Fruit fly (Drosophila melanogaster) whole organism, embryonic: ENCODE measurements around the gene cdi.
A peak's percentile ranks its signal among the peaks of the same experiment; 100 is the strongest.

Source experiments
- ATbp ChIP-seq: fragments of 200-800 bp; sonication (Bioruptor generic); optimal IDR thresholded peaks from 2 replicates; lab custom pipeline; 2017; ENCODE audit warnings: missing biosample characterization, mild to moderate bottlenecking, missing genetic modification characterization, missing genetic modification reagents
- Abd-B ChIP-seq: fragments of 200-800 bp; sonication (Bioruptor generic); optimal IDR thresholded peaks from 2 replicates; lab custom pipeline; 2018; ENCODE audit warnings: missing biosample characterization, mild to moderate bottlenecking, missing genetic modification characterization, moderate library complexity
- Ada2b ChIP-seq: fragments of 200-800 bp; sonication (Bioruptor generic); IDR thresholded peaks from 2 replicates; pipeline ENCODE4 v1.3.6; 2022; ENCODE audit warnings: missing biosample characterization, missing genetic modification characterization
- BEAF-32 ChIP-seq: fragments of 200-800 bp; sonication (Bioruptor generic); optimal IDR thresholded peaks from 3 replicates; lab custom pipeline; 2017; ENCODE audit warnings: missing biosample characterization, missing genetic modification characterization, mild to moderate bottlenecking, moderate library complexity, missing genetic modification reagents
- CG10543 ChIP-seq: fragments of 200-800 bp; sonication (Bioruptor generic); optimal IDR thresholded peaks from 3 replicates; lab custom pipeline; 2017; ENCODE audit warnings: missing biosample characterization, mild to moderate bottlenecking, missing genetic modification characterization, moderate library complexity
- CG11723 ChIP-seq: fragments of 200-800 bp; sonication (Bioruptor generic); optimal IDR thresholded peaks from 2 replicates; lab custom pipeline; 2017; ENCODE audit warnings: missing biosample characterization, mild to moderate bottlenecking, missing genetic modification characterization
- CG12744 ChIP-seq: fragments of 200-800 bp; sonication (Bioruptor generic); optimal IDR thresholded peaks from 2 replicates; lab custom pipeline; 2016; ENCODE audit warnings: missing biosample characterization, missing genetic modification characterization
- CG12942 ChIP-seq: fragments of 200-800 bp; sonication (Bioruptor generic); optimal IDR thresholded peaks from 3 replicates; lab custom pipeline; 2016; ENCODE audit warnings: missing biosample characterization, missing genetic modification characterization
- CG13424 ChIP-seq: fragments of 200-800 bp; sonication (Bioruptor generic); optimal IDR thresholded peaks from 2 replicates; lab custom pipeline; 2019; ENCODE audit warnings: missing biosample characterization, mild to moderate bottlenecking, missing genetic modification characterization, moderate library complexity
- CG15696 ChIP-seq: fragments of 200-800 bp; sonication (Bioruptor generic); optimal IDR thresholded peaks from 2 replicates; lab custom pipeline; 2019; ENCODE audit warnings: missing biosample characterization, mild to moderate bottlenecking, missing genetic modification characterization, moderate library complexity
- CG17568 ChIP-seq: fragments of 200-800 bp; sonication (Bioruptor generic); optimal IDR thresholded peaks from 2 replicates; lab custom pipeline; 2018; ENCODE audit warnings: missing biosample characterization, mild to moderate bottlenecking, missing genetic modification characterization, moderate library complexity
- CG2202 ChIP-seq: fragments of 200-800 bp; sonication (Bioruptor generic); optimal IDR thresholded peaks from 2 replicates; lab custom pipeline; 2018; ENCODE audit warnings: missing biosample characterization, mild to moderate bottlenecking, missing genetic modification characterization
- CG32772 ChIP-seq: fragments of 200-800 bp; sonication (Bioruptor generic); IDR thresholded peaks from 2 replicates; pipeline ENCODE4 v1.3.6; 2022; ENCODE audit warnings: missing biosample characterization, missing genetic modification characterization
- CG4360 ChIP-seq: fragments of 200-800 bp; sonication (Bioruptor generic); IDR thresholded peaks from 2 replicates; pipeline ENCODE4 v1.3.6; 2022; ENCODE audit warnings: missing biosample characterization, missing genetic modification characterization
- CG6813 ChIP-seq: fragments of 200-800 bp; sonication (Bioruptor generic); optimal IDR thresholded peaks from 2 replicates; lab custom pipeline; 2017; ENCODE audit warnings: missing biosample characterization, missing genetic modification characterization, mild to moderate bottlenecking, moderate library complexity, missing genetic modification reagents
- CG7987 ChIP-seq: fragments of 200-800 bp; sonication (Bioruptor generic); optimal IDR thresholded peaks from 2 replicates; lab custom pipeline; 2018; ENCODE audit warnings: missing biosample characterization, mild to moderate bottlenecking, missing genetic modification characterization, moderate library complexity
- CG8359 ChIP-seq: fragments of 200-800 bp; sonication (Bioruptor generic); optimal IDR thresholded peaks from 2 replicates; lab custom pipeline; 2017; ENCODE audit warnings: missing biosample characterization, mild to moderate bottlenecking, missing genetic modification characterization, borderline replicate concordance
- CG8765 ChIP-seq: fragments of 200-800 bp; sonication (Bioruptor generic); IDR thresholded peaks from 2 replicates; pipeline ENCODE4 v1.3.6; 2022; ENCODE audit warnings: missing biosample characterization, missing genetic modification characterization
- CG9797 ChIP-seq: fragments of 200-800 bp; sonication (Bioruptor generic); optimal IDR thresholded peaks from 3 replicates; lab custom pipeline; 2018; ENCODE audit warnings: missing biosample characterization, mild to moderate bottlenecking, missing genetic modification characterization
- Doc3 ChIP-seq: fragments of 200-800 bp; sonication (Bioruptor generic); IDR thresholded peaks from 3 replicates; pipeline ENCODE4 v1.3.6; 2022; ENCODE audit warnings: missing biosample characterization, missing genetic modification characterization; ENCODE audit not compliant: partially characterized antibody
- Dref ChIP-seq: fragments of 200-800 bp; sonication (Bioruptor generic); IDR thresholded peaks from 2 replicates; pipeline ENCODE4 v1.3.6; 2022; ENCODE audit warnings: missing biosample characterization, missing genetic modification characterization
- E2f2 ChIP-seq: fragments of 200-800 bp; sonication (Bioruptor generic); IDR thresholded peaks from 2 replicates; pipeline ENCODE4 v1.3.6; 2022; ENCODE audit warnings: missing biosample characterization, missing genetic modification characterization
- Eip74EF ChIP-seq, 2 experiments: fragments of 200-800 bp in 1 of 2; fragments of >200 bp in 1 of 2; sonication (Bioruptor generic) in 1 of 2; optimal IDR thresholded peaks; 2 replicates each; lab custom pipeline; 2017 to 2019; ENCODE audit warnings: missing biosample characterization in 2 of 2, missing genetic modification characterization in 2 of 2, mild to moderate bottlenecking in 1 of 2, moderate library complexity in 1 of 2
- Ets65A ChIP-seq: fragments of 200-800 bp; sonication (Bioruptor generic); peaks from one replicate; lab custom pipeline; 2016; ENCODE audit warnings: missing biosample characterization, missing genetic modification characterization
- Gug ChIP-seq: fragments of 200-800 bp; sonication (Bioruptor generic); IDR thresholded peaks from 4 replicates; pipeline ENCODE4 v1.3.6; 2022; ENCODE audit warnings: missing biosample characterization, missing genetic modification characterization
- HLH54F ChIP-seq: fragments of 200-800 bp; sonication (Bioruptor generic); optimal IDR thresholded peaks from 3 replicates; lab custom pipeline; 2016; ENCODE audit warnings: missing biosample characterization, missing genetic modification characterization
- Mad ChIP-seq: fragments of 200-800 bp; sonication (Bioruptor generic); optimal IDR thresholded peaks from 2 replicates; lab custom pipeline; 2016; ENCODE audit warnings: missing biosample characterization, missing genetic modification characterization
- Spps ChIP-seq: fragments of 200-800 bp; sonication (Bioruptor generic); optimal IDR thresholded peaks from 2 replicates; lab custom pipeline; 2018; ENCODE audit warnings: missing biosample characterization, mild to moderate bottlenecking, missing genetic modification characterization
- Sry-β ChIP-seq: fragments of 200-800 bp; sonication (Bioruptor generic); optimal IDR thresholded peaks from 2 replicates; lab custom pipeline; 2018; ENCODE audit warnings: missing biosample characterization, mild to moderate bottlenecking, missing genetic modification characterization, moderate library complexity
- YL-1 ChIP-seq: fragments of 200-800 bp; sonication (Bioruptor generic); optimal IDR thresholded peaks from 3 replicates; lab custom pipeline; 2017; ENCODE audit warnings: missing biosample characterization, mild to moderate bottlenecking, missing genetic modification characterization
- ase ChIP-seq: fragments of 200-800 bp; sonication (Bioruptor generic); IDR thresholded peaks from 3 replicates; pipeline ENCODE4 v1.3.6; 2022; ENCODE audit warnings: missing biosample characterization, missing genetic modification characterization
- cad ChIP-seq: fragments of >200 bp; optimal IDR thresholded peaks from 2 replicates; lab custom pipeline; 2017; ENCODE audit warnings: missing biosample characterization, missing genetic modification characterization
- cas ChIP-seq: fragments of 200-800 bp; sonication (Bioruptor generic); IDR thresholded peaks from 2 replicates; pipeline ENCODE4 v1.3.6; 2022; ENCODE audit warnings: missing biosample characterization, missing genetic modification characterization
- crp ChIP-seq, 2 experiments: fragments of 200-800 bp; sonication (Bioruptor generic); optimal IDR thresholded peaks; 2 replicates in 1 of 2; 3 replicates in 1 of 2; lab custom pipeline; 2017; ENCODE audit warnings: missing biosample characterization in 2 of 2, missing genetic modification characterization in 2 of 2, mild to moderate bottlenecking in 1 of 2, moderate library complexity in 1 of 2
- dan ChIP-seq: fragments of 200-800 bp; sonication (Bioruptor generic); IDR thresholded peaks from 2 replicates; pipeline ENCODE4 v1.3.6; 2022; ENCODE audit warnings: missing biosample characterization, missing genetic modification characterization
- dysf ChIP-seq: fragments of 200-800 bp; sonication (Bioruptor generic); IDR thresholded peaks from 3 replicates; pipeline ENCODE4 v1.3.6; 2022; ENCODE audit warnings: missing biosample characterization, missing genetic modification characterization
- ems ChIP-seq: fragments of 200-800 bp; sonication (Bioruptor generic); optimal IDR thresholded peaks from 3 replicates; lab custom pipeline; 2016; ENCODE audit warnings: missing biosample characterization, missing genetic modification characterization
- gsb ChIP-seq: fragments of 200-800 bp; sonication (Bioruptor generic); IDR thresholded peaks from 2 replicates; pipeline ENCODE4 v1.3.6; 2022; ENCODE audit warnings: missing biosample characterization, missing genetic modification characterization
- ind ChIP-seq: fragments of 200-800 bp; sonication (Bioruptor generic); optimal IDR thresholded peaks from 3 replicates; lab custom pipeline; 2016; ENCODE audit warnings: missing biosample characterization, missing genetic modification characterization
- inv ChIP-seq: fragments of 200-800 bp; sonication (Bioruptor generic); IDR thresholded peaks from 2 replicates; pipeline ENCODE4 v1.3.6; 2022; ENCODE audit warnings: missing biosample characterization, missing genetic modification characterization; ENCODE audit not compliant: partially characterized antibody
- jing ChIP-seq: fragments of 200-800 bp; sonication (Bioruptor generic); optimal IDR thresholded peaks from 2 replicates; lab custom pipeline; 2018; ENCODE audit warnings: missing biosample characterization, mild to moderate bottlenecking, missing genetic modification characterization
- kah ChIP-seq: fragments of 200-800 bp; sonication (Bioruptor generic); optimal IDR thresholded peaks from 2 replicates; lab custom pipeline; 2018; ENCODE audit warnings: missing biosample characterization, mild to moderate bottlenecking, missing genetic modification characterization
- mld ChIP-seq: fragments of 200-800 bp; sonication (Bioruptor generic); IDR thresholded peaks from 3 replicates; pipeline ENCODE4 v1.3.6; 2022; ENCODE audit warnings: missing biosample characterization, missing genetic modification characterization; ENCODE audit not compliant: partially characterized antibody
- pita ChIP-seq: fragments of 200-800 bp; sonication (Bioruptor generic); optimal IDR thresholded peaks from 2 replicates; lab custom pipeline; 2017; ENCODE audit warnings: missing biosample characterization, mild to moderate bottlenecking, missing genetic modification characterization
- pros ChIP-seq: fragments of 200-800 bp; sonication (Bioruptor generic); optimal IDR thresholded peaks from 3 replicates; lab custom pipeline; 2019; ENCODE audit warnings: missing biosample characterization, mild to moderate bottlenecking, missing genetic modification characterization, moderate library complexity
- pzg ChIP-seq: fragments of 200-800 bp; sonication (Bioruptor generic); optimal IDR thresholded peaks from 3 replicates; lab custom pipeline; 2018; ENCODE audit warnings: missing biosample characterization, mild to moderate bottlenecking, missing genetic modification characterization, moderate library complexity
- sd ChIP-seq: fragments of 200-800 bp; sonication (Bioruptor generic); optimal IDR thresholded peaks from 3 replicates; lab custom pipeline; 2018; ENCODE audit warnings: missing biosample characterization, mild to moderate bottlenecking, missing genetic modification characterization, moderate library complexity
- sens ChIP-seq: fragments of 200-800 bp; sonication (Bioruptor generic); peaks from one replicate; lab custom pipeline; 2016; ENCODE audit warnings: missing biosample characterization, missing genetic modification characterization
- tin ChIP-seq: fragments of 200-800 bp; sonication (Bioruptor generic); optimal IDR thresholded peaks from 3 replicates; lab custom pipeline; 2016; ENCODE audit warnings: missing biosample characterization, missing genetic modification characterization
- ttk ChIP-seq: fragments of 200-800 bp; sonication (Bioruptor generic); IDR thresholded peaks from 2 replicates; pipeline ENCODE4 v2.1.2; 2022; ENCODE audit warnings: missing biosample characterization, missing genetic modification characterization
- twi ChIP-seq: fragments of 200-800 bp; optimal IDR thresholded peaks from 2 replicates; lab custom pipeline; 2019; ENCODE audit warnings: missing biosample characterization, mild to moderate bottlenecking, missing genetic modification characterization, moderate library complexity

cdi gene

DNA sequence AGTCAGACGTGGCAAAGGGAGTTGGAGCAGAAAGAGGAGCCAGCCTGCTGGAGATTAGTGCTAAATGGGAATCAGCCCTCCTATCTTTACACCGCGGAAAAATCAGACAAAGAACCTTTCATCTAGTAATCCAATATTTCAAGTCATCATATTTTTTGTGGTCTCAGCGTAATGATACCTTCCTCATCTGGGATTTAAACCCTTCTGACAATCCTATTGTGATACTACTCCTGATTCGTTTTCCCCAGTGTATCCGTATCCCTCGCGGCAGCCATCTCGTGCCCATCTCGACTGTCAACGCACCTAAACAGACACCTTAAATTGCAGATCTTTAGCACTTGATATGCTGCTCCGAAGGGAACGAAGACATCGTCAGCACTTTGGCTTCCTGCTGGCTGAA lies 95.7 kb downstream of the cdi start (continued):
- TF ChIP-seq pzg (no peak), gsb (GFP tag; lab: Robert Waterston, UW) (no peak), pita (no peak), Spps (tag; lab: Kevin White, UChicago) (no peak), CG8359 (GFP tag; lab: Kevin White, UChicago) (no peak), CG11723 (GFP tag; lab: Kevin White, UChicago) (no peak), CG7987 (no peak), mld (GFP tag; lab: Robert Waterston, UW) (no peak), tin (GFP tag; lab: Kevin White, UChicago) (peak; percentile 8), CG17568 (GFP tag; lab: Kevin White, UChicago) (no peak), Dref (no peak), Eip74EF (GFP tag; optimal IDR thresholded peaks at IDR 0.05; lab: Kevin White, UChicago) (no peak), ase (GFP tag; lab: Robert Waterston, UW) (no peak), cas (GFP tag; lab: Robert Waterston, UW) (no peak), cad (GFP tag; lab: Kevin White, UChicago) (no peak), HLH54F (no peak), CG9797 (GFP tag; lab: Kevin White, UChicago) (no peak), CG12942 (no peak), crp (GFP tag; optimal IDR thresholded peaks at IDR 0.05; lab: Kevin White, UChicago) (no peak), YL-1 (no peak), ind (GFP tag; lab: Kevin White, UChicago) (peak; percentile 33), CG10543 (GFP tag; lab: Kevin White, UChicago) (no peak), Mad (GFP tag; lab: Kevin White, UChicago) (no peak), CG15696 (no peak), twi (tag; lab: Kevin White, UChicago) (no peak), CG2202 (no peak), inv (GFP tag; lab: Robert Waterston, UW) (no peak), dysf (GFP tag; lab: Robert Waterston, UW) (peak; percentile 38; the same call in 1 of the 3 replicates), sd (tag; lab: Kevin White, UChicago) (no peak), CG6813 (GFP tag; lab: Kevin White, UChicago) (no peak), Gug (0 out of 4 replicates have a peak, but pooled peaks have one; percentile 18), ems (GFP tag; lab: Kevin White, UChicago) (peak; percentile 25), kah (no peak), CG4360 (no peak), Ada2b (no peak), Doc3 (no peak), dan (no peak), ttk (no peak), E2f2 (GFP tag; lab: Robert Waterston, UW) (no peak), Ets65A (peak; percentile 83), CG32772 (GFP tag; lab: Robert Waterston, UW) (peak; percentile 48; the same call in 1 of the 2 replicates), ATbp (GFP tag; lab: Kevin White, UChicago) (no peak), Sry-β (GFP tag; lab: Kevin White, UChicago) (no peak), jing (GFP tag; lab: Kevin White, UChicago) (no peak), Abd-B (GFP tag; lab: Kevin White, UChicago) (no peak), CG12744 (GFP tag; lab: Kevin White, UChicago) (no peak), pros (GFP tag; lab: Kevin White, UChicago) (no peak), sens (GFP tag; lab: Kevin White, UChicago) (peak; percentile 10), CG13424 (tag; lab: Kevin White, UChicago) (no peak), CG8765 (GFP tag; lab: Robert Waterston, UW) (0 out of 2 replicates have a peak, but pooled peaks have one; percentile 15), BEAF-32 (GFP tag; lab: Kevin White, UChicago) (no peak)
